1 fruit fly cellular context compared by ENCODE assay signal in the genomic region with DNA sequence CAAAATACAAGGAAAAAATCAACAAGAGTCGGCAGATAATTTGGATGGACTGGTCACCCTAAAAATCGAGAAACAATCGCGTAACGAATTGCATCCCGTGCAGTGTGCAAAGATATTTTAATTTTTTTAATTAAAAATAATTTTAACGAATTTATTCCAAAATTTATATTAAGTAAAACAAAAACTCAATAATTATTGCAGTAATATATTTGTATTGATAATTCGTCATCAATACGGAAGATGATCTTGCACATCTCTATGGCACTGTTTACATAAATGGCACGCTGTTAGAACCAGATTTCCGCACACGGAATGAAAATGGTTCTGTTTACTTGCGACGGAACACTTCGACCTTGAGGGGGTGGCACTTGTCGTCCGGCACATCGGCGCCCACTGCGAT.
TF ChIP-seq lines count a peak whose summit lies in the region.

A gene (minus strand): TSS at position 52 of the 400 bp plus-strand sequence.

TF ChIP-seq in whole organism, embryonic, 481 proteins besides CTCF, POLR2A, EP300 and RAD21 (continued from another document and continues in another):
- TF ChIP-seq CG34376 (GFP tag; optimal IDR thresholded peaks at IDR 0.05; lab: Kevin White, UChicago): peak; percentile 34
- TF ChIP-seq gsb-n (tag; optimal IDR thresholded peaks at IDR 0.05; lab: Kevin White, UChicago): peak; percentile 95
- no peak for TF ChIP-seq nerfin-2 (GFP tag; IDR thresholded peaks at IDR 0.05; lab: Robert Waterston, UW; ENCODE audit: partially characterized antibody)
- TF ChIP-seq fd96Cb (tag; optimal IDR thresholded peaks at IDR 0.05; lab: Kevin White, UChicago): peak; percentile 93
- peak; percentile 71 for TF ChIP-seq YL-1 (GFP tag; optimal IDR thresholded peaks at IDR 0.05; lab: Kevin White, UChicago)
- TF ChIP-seq sob (GFP tag; IDR thresholded peaks at IDR 0.05; lab: Robert Waterston, UW): peak; percentile 99
- 0 out of 2 replicates have a peak, but pooled peaks have one; percentile 40 for TF ChIP-seq unc-4 (GFP tag; IDR thresholded peaks at IDR 0.05; lab: Robert Waterston, UW; ENCODE audit: partially characterized antibody)
- peak in 1 of 2 experiments; percentile 55 for TF ChIP-seq chif (GFP tag; optimal IDR thresholded peaks at IDR 0.05; lab: Kevin White, UChicago)
- TF ChIP-seq CG8388 (GFP tag; optimal IDR thresholded peaks at IDR 0.05; lab: Kevin White, UChicago): peak; percentile 89
- TF ChIP-seq Bteb2 (GFP tag; optimal IDR thresholded peaks at IDR 0.05; lab: Kevin White, UChicago): peak; percentile 31
- no peak for TF ChIP-seq disco-r (GFP tag; optimal IDR thresholded peaks at IDR 0.05; lab: Kevin White, UChicago)
- peak; percentile 91 for TF ChIP-seq ci (GFP tag; IDR thresholded peaks at IDR 0.05; lab: Robert Waterston, UW)
- peak; percentile 99 for TF ChIP-seq vvl (GFP tag; IDR thresholded peaks at IDR 0.05; lab: Robert Waterston, UW)
- no peak for TF ChIP-seq zen2 (GFP tag; IDR thresholded peaks at IDR 0.05; lab: Robert Waterston, UW; ENCODE audit: partially characterized antibody)
- peak; percentile 83 for TF ChIP-seq Vsx1 (GFP tag; optimal IDR thresholded peaks at IDR 0.05; lab: Kevin White, UChicago)
- TF ChIP-seq kay (GFP tag; optimal IDR thresholded peaks at IDR 0.05; lab: Kevin White, UChicago): peak; percentile 74
- peak; percentile 56 for TF ChIP-seq aop (GFP tag; IDR thresholded peaks at IDR 0.05; lab: Robert Waterston, UW)
- TF ChIP-seq Med (GFP tag; lab: Kevin White, UChicago): peak; percentile 91
- TF ChIP-seq bab2 (GFP tag; optimal IDR thresholded peaks at IDR 0.05; lab: Kevin White, UChicago): peak; percentile 35
- TF ChIP-seq Jarid2 (GFP tag; optimal IDR thresholded peaks at IDR 0.05; lab: Kevin White, UChicago): peak; percentile 31
- TF ChIP-seq CG18476 (GFP tag; optimal IDR thresholded peaks at IDR 0.05; lab: Kevin White, UChicago): peak; percentile 75
- no peak for TF ChIP-seq ab (GFP tag; optimal IDR thresholded peaks at IDR 0.05; lab: Kevin White, UChicago)
- no peak for TF ChIP-seq her (GFP tag; optimal IDR thresholded peaks at IDR 0.05; lab: Kevin White, UChicago)
- TF ChIP-seq bowl (GFP tag; IDR thresholded peaks at IDR 0.05; lab: Robert Waterston, UW): peak; percentile 76
- peak; percentile 88 for TF ChIP-seq CG12104 (GFP tag; optimal IDR thresholded peaks at IDR 0.05; lab: Kevin White, UChicago)
- TF ChIP-seq CG3726 (GFP tag; IDR thresholded peaks at IDR 0.05; lab: Robert Waterston, UW): peak; percentile 97
- TF ChIP-seq Lpt (GFP tag; optimal IDR thresholded peaks at IDR 0.05; lab: Kevin White, UChicago): no peak
- peak; percentile 16 for TF ChIP-seq maf-S (GFP tag; optimal IDR thresholded peaks at IDR 0.05; lab: Kevin White, UChicago)
- TF ChIP-seq Hr3 (GFP tag; optimal IDR thresholded peaks at IDR 0.05; lab: Kevin White, UChicago): peak; percentile 95
- TF ChIP-seq CG6654 (GFP tag; optimal IDR thresholded peaks at IDR 0.05; lab: Kevin White, UChicago): peak; percentile 56
- TF ChIP-seq fd3F (GFP tag; optimal IDR thresholded peaks at IDR 0.05; lab: Kevin White, UChicago): peak; percentile 88
- TF ChIP-seq mam (GFP tag; optimal IDR thresholded peaks at IDR 0.05; lab: Kevin White, UChicago): peak; percentile 63
- TF ChIP-seq CG17359 (tag; optimal IDR thresholded peaks at IDR 0.05; lab: Kevin White, UChicago): peak; percentile 94
- TF ChIP-seq CG16863 (GFP tag; optimal IDR thresholded peaks at IDR 0.05; lab: Kevin White, UChicago): peak; percentile 24
- TF ChIP-seq Elba2 (GFP tag; optimal IDR thresholded peaks at IDR 0.05; lab: Kevin White, UChicago): peak; percentile 18
- peak; percentile 68 for TF ChIP-seq CG8281 (tag; optimal IDR thresholded peaks at IDR 0.05; lab: Kevin White, UChicago)
- TF ChIP-seq slp2 (GFP tag; optimal IDR thresholded peaks at IDR 0.05; lab: Kevin White, UChicago): peak; percentile 12
- TF ChIP-seq CG10462 (GFP tag; optimal IDR thresholded peaks at IDR 0.05; lab: Kevin White, UChicago): peak; percentile 61
- TF ChIP-seq CG3281 (GFP tag; optimal IDR thresholded peaks at IDR 0.05; lab: Kevin White, UChicago): peak; percentile 87
- no peak for TF ChIP-seq eyg (GFP tag; optimal IDR thresholded peaks at IDR 0.05; lab: Kevin White, UChicago)
- no peak for TF ChIP-seq CG1792 (GFP tag; optimal IDR thresholded peaks at IDR 0.05; lab: Kevin White, UChicago)
- TF ChIP-seq Lim3 (GFP tag; IDR thresholded peaks at IDR 0.05; lab: Robert Waterston, UW): peak; percentile 78
- peak; percentile 97 for TF ChIP-seq CG7372 (GFP tag; IDR thresholded peaks at IDR 0.05; lab: Robert Waterston, UW)
- peak; percentile 34 for TF ChIP-seq CG8944 (GFP tag; optimal IDR thresholded peaks at IDR 0.05; lab: Kevin White, UChicago)
- TF ChIP-seq CG6175 (GFP tag; IDR thresholded peaks at IDR 0.05; lab: Robert Waterston, UW): peak; percentile 88
- peak; percentile 88 for TF ChIP-seq CG43689 (GFP tag; IDR thresholded peaks at IDR 0.05; lab: Robert Waterston, UW)
- TF ChIP-seq CG17829 (tag; optimal IDR thresholded peaks at IDR 0.05; lab: Kevin White, UChicago): peak; percentile 96
- peak; percentile 91 for TF ChIP-seq CG7357 (GFP tag; IDR thresholded peaks at IDR 0.05; lab: Robert Waterston, UW)
- TF ChIP-seq unpg (GFP tag; optimal IDR thresholded peaks at IDR 0.05; lab: Kevin White, UChicago): peak; percentile 92
- TF ChIP-seq PHDP (tag; optimal IDR thresholded peaks at IDR 0.05; lab: Kevin White, UChicago): peak; percentile 92
- TF ChIP-seq CG9932 (GFP tag; IDR thresholded peaks at IDR 0.05; lab: Robert Waterston, UW): peak; percentile 98
- TF ChIP-seq CG17612 (GFP tag; IDR thresholded peaks at IDR 0.05; lab: Robert Waterston, UW): peak; percentile 93
- TF ChIP-seq Bgb (GFP tag; IDR thresholded peaks at IDR 0.05; lab: Robert Waterston, UW; ENCODE audit: partially characterized antibody): 0 out of 2 replicates have a peak, but pooled peaks have one; percentile 9
- peak; percentile 95 for TF ChIP-seq Ssrp (tag; optimal IDR thresholded peaks at IDR 0.05; lab: Kevin White, UChicago)
- TF ChIP-seq Dfd (GFP tag; optimal IDR thresholded peaks at IDR 0.05; lab: Kevin White, UChicago): no peak
- no peak for TF ChIP-seq hth (optimal IDR thresholded peaks at IDR 0.05; lab: Kevin White, UChicago)
- peak; percentile 92 for TF ChIP-seq CG31224 (GFP tag; IDR thresholded peaks at IDR 0.05; lab: Robert Waterston, UW)
- peak; percentile 48 for TF ChIP-seq Dip2 (GFP tag; IDR thresholded peaks at IDR 0.05; lab: Robert Waterston, UW)
- peak; percentile 94 for TF ChIP-seq CG13775 (GFP tag; optimal IDR thresholded peaks at IDR 0.05; lab: Kevin White, UChicago)
- TF ChIP-seq so (GFP tag; IDR thresholded peaks at IDR 0.05; lab: Robert Waterston, UW): peak; percentile 89
- TF ChIP-seq BEAF-32 (GFP tag; optimal IDR thresholded peaks at IDR 0.05; lab: Kevin White, UChicago): peak; percentile 55
- TF ChIP-seq Gug (GFP tag; IDR thresholded peaks at IDR 0.05; lab: Robert Waterston, UW): peak; percentile 95
- TF ChIP-seq CG13296 (GFP tag; optimal IDR thresholded peaks at IDR 0.05; lab: Kevin White, UChicago): peak; percentile 92
- no peak for TF ChIP-seq yki (optimal IDR thresholded peaks at IDR 0.05; lab: Kevin White, UChicago)
- peak; percentile 95 for TF ChIP-seq Abd-B (GFP tag; optimal IDR thresholded peaks at IDR 0.05; lab: Kevin White, UChicago)
- peak; percentile 85 for TF ChIP-seq CG15601 (tag; optimal IDR thresholded peaks at IDR 0.05; lab: Kevin White, UChicago)
- peak; percentile 78 for TF ChIP-seq dati (GFP tag; IDR thresholded peaks at IDR 0.05; lab: Robert Waterston, UW)
- peak; percentile 47 for TF ChIP-seq Dip3 (GFP tag; optimal IDR thresholded peaks at IDR 0.05; lab: Kevin White, UChicago)
- peak; percentile 87 for TF ChIP-seq CG7271 (tag; optimal IDR thresholded peaks at IDR 0.05; lab: Kevin White, UChicago)
- TF ChIP-seq wdn (GFP tag; IDR thresholded peaks at IDR 0.05; lab: Robert Waterston, UW): peak; percentile 95
- TF ChIP-seq sima (GFP tag; optimal IDR thresholded peaks at IDR 0.05; lab: Kevin White, UChicago): no peak
- peak; percentile 44 to 90 for TF ChIP-seq Hr51 (GFP tag; optimal IDR thresholded peaks at IDR 0.05; lab: Kevin White, UChicago)
- no peak for TF ChIP-seq CG12744 (GFP tag; optimal IDR thresholded peaks at IDR 0.05; lab: Kevin White, UChicago)
- TF ChIP-seq hbn (GFP tag; IDR thresholded peaks at IDR 0.05; lab: Robert Waterston, UW; ENCODE audit: partially characterized antibody): peak; percentile 42
- TF ChIP-seq HLH4C (GFP tag; IDR thresholded peaks at IDR 0.05; lab: Robert Waterston, UW; ENCODE audit: partially characterized antibody): peak; percentile 43; the same call in 1 of the 3 replicates
- TF ChIP-seq GATAe (GFP tag; conservative IDR thresholded peaks at IDR 0.05; lab: Robert Waterston, UW): peak; percentile 87
- peak; percentile 36 for TF ChIP-seq corto (GFP tag; optimal IDR thresholded peaks at IDR 0.05; lab: Kevin White, UChicago)
- TF ChIP-seq CG13424 (tag; optimal IDR thresholded peaks at IDR 0.05; lab: Kevin White, UChicago): peak; percentile 92
- TF ChIP-seq D19A (tag; optimal IDR thresholded peaks at IDR 0.05; lab: Kevin White, UChicago): peak; percentile 85
- peak; percentile 90 for TF ChIP-seq zen (tag; optimal IDR thresholded peaks at IDR 0.05; lab: Kevin White, UChicago)
- no peak for TF ChIP-seq CG4854 (GFP tag; optimal IDR thresholded peaks at IDR 0.05; lab: Kevin White, UChicago)
- peak; percentile 75 for TF ChIP-seq CG6254 (GFP tag; optimal IDR thresholded peaks at IDR 0.05; lab: Kevin White, UChicago)
- no peak for TF ChIP-seq HmgD (GFP tag; optimal IDR thresholded peaks at IDR 0.05; lab: Kevin White, UChicago)
- peak; percentile 87 for TF ChIP-seq CG13123 (GFP tag; optimal IDR thresholded peaks at IDR 0.05; lab: Kevin White, UChicago)
- peak; percentile 67; the same call in 1 of the 2 replicates for TF ChIP-seq sens-2 (GFP tag; IDR thresholded peaks at IDR 0.05; lab: Robert Waterston, UW)
- no peak for TF ChIP-seq cad (GFP tag; optimal IDR thresholded peaks at IDR 0.05; lab: Kevin White, UChicago)
- peak; percentile 39 for TF ChIP-seq gcm2 (GFP tag; optimal IDR thresholded peaks at IDR 0.05; lab: Kevin White, UChicago)
- peak; percentile 53 for TF ChIP-seq HLH54F (GFP tag; optimal IDR thresholded peaks at IDR 0.05; lab: Kevin White, UChicago)
- TF ChIP-seq CG10366 (GFP tag; IDR thresholded peaks at IDR 0.05; lab: Robert Waterston, UW): peak; percentile 96
- peak; percentile 39 for TF ChIP-seq CG10431 (GFP tag; optimal IDR thresholded peaks at IDR 0.05; lab: Kevin White, UChicago)
- peak; percentile 69 for TF ChIP-seq CG13287 (GFP tag; IDR thresholded peaks at IDR 0.05; lab: Robert Waterston, UW; ENCODE audit: partially characterized antibody)
- peak; percentile 63 for TF ChIP-seq exex (tag; optimal IDR thresholded peaks at IDR 0.05; lab: Kevin White, UChicago)
- TF ChIP-seq sd (tag; optimal IDR thresholded peaks at IDR 0.05; lab: Kevin White, UChicago): no peak
- peak; percentile 86 for TF ChIP-seq caup (GFP tag; optimal IDR thresholded peaks at IDR 0.05; lab: Kevin White, UChicago; ENCODE audit: severe bottlenecking)
- no peak for TF ChIP-seq sqz (GFP tag; optimal IDR thresholded peaks at IDR 0.05; lab: Kevin White, UChicago)
- peak; percentile 19 for TF ChIP-seq CG31365 (tag; optimal IDR thresholded peaks at IDR 0.05; lab: Kevin White, UChicago)
- peak; percentile 97 for TF ChIP-seq ranshi (GFP tag; IDR thresholded peaks at IDR 0.05; lab: Robert Waterston, UW)
- no peak for TF ChIP-seq Trl (optimal IDR thresholded peaks at IDR 0.05; lab: Kevin White, UChicago)
- peak; percentile 35 for TF ChIP-seq Trl (GFP tag; optimal IDR thresholded peaks at IDR 0.05; lab: Kevin White, UChicago)
- TF ChIP-seq Meics (GFP tag; optimal IDR thresholded peaks at IDR 0.05; lab: Kevin White, UChicago): peak; percentile 100
- TF ChIP-seq psq (GFP tag; optimal IDR thresholded peaks at IDR 0.05; lab: Kevin White, UChicago): peak; percentile 81
- no peak for TF ChIP-seq D (optimal IDR thresholded peaks at IDR 0.05; lab: Kevin White, UChicago)
- peak; percentile 78 for TF ChIP-seq D (GFP tag; optimal IDR thresholded peaks at IDR 0.05; lab: Kevin White, UChicago)
- peak; percentile 16 for TF ChIP-seq gfzf (GFP tag; optimal IDR thresholded peaks at IDR 0.05; lab: Kevin White, UChicago)
- TF ChIP-seq CG15514 (GFP tag; optimal IDR thresholded peaks at IDR 0.05; lab: Kevin White, UChicago): peak; percentile 90
- peak; percentile 88 for TF ChIP-seq Sox100B (GFP tag; optimal IDR thresholded peaks at IDR 0.05; lab: Kevin White, UChicago)
- peak; percentile 78 for TF ChIP-seq BtbVII (GFP tag; optimal IDR thresholded peaks at IDR 0.05; lab: Kevin White, UChicago)
- TF ChIP-seq Atf3 (GFP tag; optimal IDR thresholded peaks at IDR 0.05; lab: Kevin White, UChicago): no peak
- peak; percentile 79 for TF ChIP-seq sug (tag; optimal IDR thresholded peaks at IDR 0.05; lab: Kevin White, UChicago)
- peak; percentile 71; the same call in 3 of the 4 replicates for TF ChIP-seq Dll (GFP tag; IDR thresholded peaks at IDR 0.05; lab: Robert Waterston, UW; ENCODE audit: partially characterized antibody)
- no peak for TF ChIP-seq pfk (GFP tag; optimal IDR thresholded peaks at IDR 0.05; lab: Kevin White, UChicago)
- no peak for TF ChIP-seq eve (GFP tag; optimal IDR thresholded peaks at IDR 0.05; lab: Kevin White, UChicago)
- TF ChIP-seq tll (GFP tag; optimal IDR thresholded peaks at IDR 0.05; lab: Kevin White, UChicago): peak in 1 of 2 experiments; percentile 30
- TF ChIP-seq CG17328 (GFP tag; IDR thresholded peaks at IDR 0.05; lab: Robert Waterston, UW): peak; percentile 94
- no peak for TF ChIP-seq CG17186 (GFP tag; optimal IDR thresholded peaks at IDR 0.05; lab: Kevin White, UChicago)
- TF ChIP-seq bbx (GFP tag; IDR thresholded peaks at IDR 0.05; lab: Robert Waterston, UW; ENCODE audit: partially characterized antibody): no peak
- peak; percentile 53 for TF ChIP-seq CG10543 (GFP tag; optimal IDR thresholded peaks at IDR 0.05; lab: Kevin White, UChicago)
- peak; percentile 88; the same call in 2 of the 3 replicates for TF ChIP-seq otp (GFP tag; IDR thresholded peaks at IDR 0.05; lab: Robert Waterston, UW)
- no peak for TF ChIP-seq CG15479 (GFP tag; optimal IDR thresholded peaks at IDR 0.05; lab: Kevin White, UChicago)
- peak; percentile 78 for TF ChIP-seq CG2202 (tag; optimal IDR thresholded peaks at IDR 0.05; lab: Kevin White, UChicago)
- TF ChIP-seq CG15269 (tag; optimal IDR thresholded peaks at IDR 0.05; lab: Kevin White, UChicago): peak; percentile 91
- TF ChIP-seq pho (GFP tag; optimal IDR thresholded peaks at IDR 0.05; lab: Kevin White, UChicago): peak; percentile 19
- peak; percentile 84 for TF ChIP-seq tap (tag; optimal IDR thresholded peaks at IDR 0.05; lab: Kevin White, UChicago)
- TF ChIP-seq z (GFP tag; IDR thresholded peaks at IDR 0.05; lab: Robert Waterston, UW): peak; percentile 59; the same call in 1 of the 3 replicates
- TF ChIP-seq oc (tag; optimal IDR thresholded peaks at IDR 0.05; lab: Kevin White, UChicago): peak; percentile 89
